Fruit fly (Drosophila melanogaster) whole organism, prepupa: ENCODE measurements around the gene CG13309.

Experiments
- Eip78C ChIP-seq: fragments of 200-800 bp; sonication (Bioruptor generic); peaks from one replicate; lab custom pipeline; 2016; ENCODE audit warnings: missing biosample characterization, missing genetic modification characterization
- Met ChIP-seq: fragments of 200-800 bp; sonication (Bioruptor generic); optimal IDR thresholded peaks from 3 replicates; lab custom pipeline; 2016; ENCODE audit warnings: missing biosample characterization, missing genetic modification characterization
- OdsH ChIP-seq: fragments of 200-800 bp; sonication (Bioruptor generic); optimal IDR thresholded peaks from 3 replicates; lab custom pipeline; 2016; ENCODE audit warnings: missing biosample characterization, missing genetic modification characterization
- Smox ChIP-seq: fragments of 200-800 bp; sonication (Bioruptor generic); optimal IDR thresholded peaks from 3 replicates; lab custom pipeline; 2016; ENCODE audit warnings: missing biosample characterization, missing genetic modification characterization
- Sox102F ChIP-seq: fragments of 200-800 bp; sonication (Bioruptor generic); optimal IDR thresholded peaks from 2 replicates; lab custom pipeline; 2016; ENCODE audit warnings: missing biosample characterization, mild to moderate bottlenecking, missing genetic modification characterization
- Sox15 ChIP-seq: fragments of 200-800 bp; sonication (Bioruptor generic); optimal IDR thresholded peaks from 3 replicates; lab custom pipeline; 2016; ENCODE audit warnings: missing biosample characterization, missing genetic modification characterization
- achi ChIP-seq: fragments of 200-800 bp; sonication (Bioruptor generic); optimal IDR thresholded peaks from 3 replicates; lab custom pipeline; 2016; ENCODE audit warnings: missing biosample characterization, missing genetic modification characterization

dm6 chr3L:8834886-8835285 is 24.7 kb downstream of the CG13309 start:
- no peak for TF ChIP-seq Smox (GFP tag; lab: Kevin White, UChicago)
- peak; percentile 67 for TF ChIP-seq Eip78C (GFP tag; lab: Kevin White, UChicago)
- TF ChIP-seq Sox15 (GFP tag; lab: Kevin White, UChicago), result no peak
- no peak for TF ChIP-seq achi (GFP tag; lab: Kevin White, UChicago)
- TF ChIP-seq Sox102F, result no peak
- TF ChIP-seq OdsH (GFP tag; lab: Kevin White, UChicago), result no peak
- no peak for TF ChIP-seq Met (GFP tag; lab: Kevin White, UChicago)
